Worm (Caenorhabditis elegans): ENCODE measurements around the gene nhr-78.

nhr-78 gene

DNA sequence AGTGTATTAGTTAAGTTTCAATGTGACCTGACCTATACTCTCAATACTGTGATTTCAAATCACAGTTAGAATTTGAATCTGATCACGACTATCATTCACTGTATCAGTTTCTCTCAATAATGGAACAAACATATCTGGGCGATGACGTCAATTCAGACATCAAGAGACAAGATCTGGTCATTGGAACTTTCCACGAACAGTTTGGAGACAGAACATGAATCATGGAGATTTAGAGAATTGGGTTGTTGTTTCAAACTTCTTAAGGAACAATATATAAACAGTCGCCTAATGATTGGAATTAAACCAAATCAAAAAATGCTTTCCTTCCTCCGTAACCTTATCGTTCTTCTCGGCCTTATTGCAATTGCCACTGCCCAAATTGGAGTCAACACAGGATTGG is 13.5 kb upstream of the nhr-78 start, which contains the start of gene F15E6.4:
Gene F15E6.4, plus strand, starts transcription at position 301 of the 400 bp plus-strand sequence.
- TF ChIP-seq mes-2 (tag; optimal IDR thresholded peaks at IDR 0.05; ENCODE audit: poor library complexity, severe bottlenecking) (no peak), F49E8.2 (tag; optimal IDR thresholded peaks at IDR 0.05; ENCODE audit: borderline replicate concordance) (no peak), set-16 (GFP tag; IDR thresholded peaks at IDR 0.05) (no peak), cey-2 (tag; optimal IDR thresholded peaks at IDR 0.05; ENCODE audit: borderline replicate concordance, insufficient read depth) (no peak), nhr-102 (tag; optimal IDR thresholded peaks at IDR 0.05) (no peak), madf-5 (GFP tag; IDR thresholded peaks at IDR 0.05) (no peak), zip-11 (GFP tag; IDR thresholded peaks at IDR 0.05) (no peak), fkh-10 (GFP tag; optimal IDR thresholded peaks at IDR 0.05) (no peak), ZK337.2 (GFP tag; IDR thresholded peaks at IDR 0.05) (no peak), F26F4.8 (GFP tag; conservative IDR thresholded peaks at IDR 0.05) (no peak), spr-3 (GFP tag; optimal IDR thresholded peaks at IDR 0.05) (no peak), pqm-1 (tag; optimal IDR thresholded peaks at IDR 0.05) (no peak), mdl-1 (tag; optimal IDR thresholded peaks at IDR 0.05) (no peak), jun-1 (tag; optimal IDR thresholded peaks at IDR 0.05) (no peak), F44E2.7 (GFP tag; IDR thresholded peaks at IDR 0.05) (no peak), nhr-76 (tag; optimal IDR thresholded peaks at IDR 0.05) (no peak), lin-15B (tag; optimal IDR thresholded peaks at IDR 0.05) (no peak), F37D6.2 (tag; optimal IDR thresholded peaks at IDR 0.05) (no peak), pha-4 (GFP tag; IDR thresholded peaks at IDR 0.05) (no peak), pha-4 (tag; optimal IDR thresholded peaks at IDR 0.05) (no peak)

DNA sequence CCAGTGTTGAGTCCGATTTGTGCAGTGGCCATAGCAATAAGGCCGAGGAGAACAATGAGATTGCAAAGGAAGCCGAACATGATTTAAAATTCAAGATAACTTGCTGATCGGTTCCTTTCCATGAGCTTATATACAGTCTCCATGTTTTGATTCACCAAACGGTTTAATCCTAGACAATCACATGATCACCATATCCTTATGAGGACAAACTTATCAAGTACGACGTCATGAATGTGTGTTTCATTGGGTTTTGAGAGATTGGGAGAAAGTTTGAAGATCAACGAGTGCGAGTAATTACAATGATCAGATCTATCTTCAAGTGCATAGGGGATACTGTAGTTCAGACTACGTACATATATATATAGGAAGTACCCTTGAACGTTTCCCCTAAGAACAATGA is 12.8 kb upstream of the nhr-78 start, which contains the start of gene dct-7:
Gene dct-7, minus strand, starts transcription at position 101 of the 400 bp plus-strand sequence.
- no peak for TF ChIP-seq unc-62 (GFP tag; optimal IDR thresholded peaks at IDR 0.05 in 1 of 2)
- no peak for TF ChIP-seq unc-62 (tag; optimal IDR thresholded peaks at IDR 0.05)
- peak; percentile 11 for TF ChIP-seq nhr-48 (tag; optimal IDR thresholded peaks at IDR 0.05)

DNA sequence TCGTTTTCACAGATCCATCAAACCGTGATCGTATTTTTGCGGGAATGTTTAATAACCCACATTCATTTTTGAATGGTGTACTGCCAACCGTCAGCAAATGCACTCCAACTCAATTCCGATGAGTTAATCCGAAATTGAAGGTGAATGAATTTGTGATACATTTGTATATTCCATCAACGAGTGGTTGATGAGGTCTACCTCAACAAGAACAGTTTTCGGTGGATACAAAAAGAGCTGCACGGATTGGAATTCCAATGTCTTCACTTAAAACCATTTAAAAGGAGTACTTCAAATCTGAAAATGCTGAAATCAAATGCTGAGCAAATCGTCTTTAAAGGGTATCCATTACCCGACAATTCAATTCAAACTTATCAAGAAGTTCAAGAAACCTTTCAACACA is 11.6 kb upstream of the nhr-78 start, which contains the start of gene F15E6.5:
Gene F15E6.5, plus strand, starts transcription at position 301 of the 400 bp plus-strand sequence.
- no peak for TF ChIP-seq nhr-41 (GFP tag; IDR thresholded peaks at IDR 0.05)
- no peak for TF ChIP-seq lir-3 (tag; optimal IDR thresholded peaks at IDR 0.05)

DNA sequence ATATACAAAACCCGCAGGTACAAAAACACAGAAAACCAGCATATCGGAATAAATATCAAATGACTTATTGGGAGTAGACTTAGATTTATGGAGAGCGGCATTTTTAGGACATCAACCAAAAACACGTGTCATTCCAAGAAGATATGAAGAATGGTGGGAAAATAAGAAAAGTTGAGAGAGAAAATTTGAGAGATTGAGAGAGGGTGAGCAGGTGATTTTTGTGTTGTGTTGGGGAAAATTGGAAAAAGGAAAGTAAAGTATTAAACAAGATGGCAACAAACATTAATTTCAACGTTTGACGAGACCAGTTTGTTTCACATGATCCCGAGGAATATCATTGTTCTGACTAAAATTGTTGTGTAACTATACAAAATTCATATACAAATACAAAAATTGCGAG is 10.7 kb upstream of the nhr-78 start, which contains the start of gene srv-4:
Gene srv-4, minus strand, starts transcription at position 101 of the 400 bp plus-strand sequence.
- no peak for TF ChIP-seq nhr-48 (tag; optimal IDR thresholded peaks at IDR 0.05)
- no peak for TF ChIP-seq Y105C5A.15 (GFP tag; IDR thresholded peaks at IDR 0.05)
- no peak for TF ChIP-seq R02D3.7 (tag; optimal IDR thresholded peaks at IDR 0.05)
- TF ChIP-seq unc-62 (GFP tag; optimal IDR thresholded peaks at IDR 0.05 in 1 of 2): no peak
- no peak for TF ChIP-seq unc-62 (tag; optimal IDR thresholded peaks at IDR 0.05)
- TF ChIP-seq ceh-28 (tag; optimal IDR thresholded peaks at IDR 0.05): no peak
- no peak for TF ChIP-seq Y48G9A.11 (GFP tag; IDR thresholded peaks at IDR 0.05)
- TF ChIP-seq sdz-12 (GFP tag; optimal IDR thresholded peaks at IDR 0.05): no peak
- TF ChIP-seq F49E8.2 (tag; optimal IDR thresholded peaks at IDR 0.05; ENCODE audit: borderline replicate concordance): no peak

DNA sequence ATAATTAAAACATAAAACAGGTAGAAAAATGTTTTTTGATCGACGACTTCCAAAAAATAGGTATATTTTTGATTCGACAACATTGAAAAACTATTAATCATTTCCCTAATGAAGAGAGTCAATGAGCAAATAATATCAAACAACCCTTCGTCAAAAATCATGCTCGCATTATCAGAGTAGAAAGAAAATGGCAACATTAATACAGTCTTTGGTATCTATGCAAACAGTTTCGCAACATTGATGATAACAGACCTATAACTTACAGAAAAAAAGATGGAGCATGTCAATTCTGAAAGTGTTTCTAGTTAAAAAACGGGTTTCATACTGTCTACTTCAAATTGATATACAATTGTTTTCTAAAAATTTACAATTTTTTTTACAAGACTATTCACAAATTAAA is 7.3 kb upstream of the nhr-78 start:
- TF ChIP-seq hif-1 (tag; optimal IDR thresholded peaks at IDR 0.05) (no peak), pqm-1 (tag; optimal IDR thresholded peaks at IDR 0.05) (peak; percentile 56), ctbp-1 (GFP tag; IDR thresholded peaks at IDR 0.05) (no peak), nhr-28 (tag; optimal IDR thresholded peaks at IDR 0.05) (peak; percentile 58), daf-16 (GFP tag; optimal IDR thresholded peaks at IDR 0.05) (no peak), daf-16 (tag; optimal IDR thresholded peaks at IDR 0.05) (peak; percentile 61), nhr-77 (tag; optimal IDR thresholded peaks at IDR 0.05) (peak; percentile 8), spr-3 (GFP tag; optimal IDR thresholded peaks at IDR 0.05) (no peak), mxl-2 (GFP tag; conservative IDR thresholded peaks at IDR 0.05) (no peak), dmd-6 (GFP tag; IDR thresholded peaks at IDR 0.05) (peak; percentile 45; the same call in 1 of the 2 replicates)
